Worm (Caenorhabditis elegans): ENCODE results near the gene W06G6.17.
"Not testable (repeated sequence)": the region's sequence is repeated elsewhere in the genome, so short reads cannot be mapped to it uniquely, and the experiment has no call there.

Gene W06G6.17

ce11 chrV:16666647-16667046 lies 21.6 kb upstream of the W06G6.17 start, which contains the start of gene F14F8.14:
Gene F14F8.14 (minus strand): TSS chrV:16666747.
- TF ChIP-seq elt-2 (tag; optimal IDR thresholded peaks at IDR 0.05), result no peak
- TF ChIP-seq pha-2 (tag; optimal IDR thresholded peaks at IDR 0.05), result no peak
- TF ChIP-seq ceh-34 (tag; optimal IDR thresholded peaks at IDR 0.05), result no peak
- no peak for TF ChIP-seq hlh-30 (tag; optimal IDR thresholded peaks at IDR 0.05; ENCODE audit: insufficient read depth)
- TF ChIP-seq tbx-2 (tag; optimal IDR thresholded peaks at IDR 0.05), result no peak
- no peak for TF ChIP-seq lim-6 (tag; optimal IDR thresholded peaks at IDR 0.05)
- no peak for TF ChIP-seq fax-1 (tag; optimal IDR thresholded peaks at IDR 0.05)

ce11 chrV:16660816-16661215 lies 15.8 kb upstream of the W06G6.17 start, which contains the start of gene Y70C5B.2:
Gene Y70C5B.2 (minus strand): TSS chrV:16660916.
- not testable (repeated sequence) for TF ChIP-seq K02D7.2 (tag; optimal IDR thresholded peaks at IDR 0.05); pha-4 (tag; optimal IDR thresholded peaks at IDR 0.05); unc-55 (GFP tag; optimal IDR thresholded peaks at IDR 0.05)

ce11 chrV:16654242-16654641 lies 9.2 kb upstream of the W06G6.17 start, which contains the start of gene W06G6.15:
Gene W06G6.15 (plus strand): TSS chrV:16654542.
- not testable (repeated sequence) for TF ChIP-seq zip-5 (tag; optimal IDR thresholded peaks at IDR 0.05); unc-86 (tag; optimal IDR thresholded peaks at IDR 0.05); ceh-19 (GFP tag; optimal IDR thresholded peaks at IDR 0.05)

- TF ChIP-seq ceh-24, unc-42, pha-4 (tag; optimal IDR thresholded peaks at IDR 0.05): not testable (repeated sequence)
Measured at ce11 chrV:16649200-16649599, 4.1 kb upstream of the W06G6.17 start, which contains the start of gene W06G6.11. Gene W06G6.11 (minus strand): TSS chrV:16649300.

DNA sequence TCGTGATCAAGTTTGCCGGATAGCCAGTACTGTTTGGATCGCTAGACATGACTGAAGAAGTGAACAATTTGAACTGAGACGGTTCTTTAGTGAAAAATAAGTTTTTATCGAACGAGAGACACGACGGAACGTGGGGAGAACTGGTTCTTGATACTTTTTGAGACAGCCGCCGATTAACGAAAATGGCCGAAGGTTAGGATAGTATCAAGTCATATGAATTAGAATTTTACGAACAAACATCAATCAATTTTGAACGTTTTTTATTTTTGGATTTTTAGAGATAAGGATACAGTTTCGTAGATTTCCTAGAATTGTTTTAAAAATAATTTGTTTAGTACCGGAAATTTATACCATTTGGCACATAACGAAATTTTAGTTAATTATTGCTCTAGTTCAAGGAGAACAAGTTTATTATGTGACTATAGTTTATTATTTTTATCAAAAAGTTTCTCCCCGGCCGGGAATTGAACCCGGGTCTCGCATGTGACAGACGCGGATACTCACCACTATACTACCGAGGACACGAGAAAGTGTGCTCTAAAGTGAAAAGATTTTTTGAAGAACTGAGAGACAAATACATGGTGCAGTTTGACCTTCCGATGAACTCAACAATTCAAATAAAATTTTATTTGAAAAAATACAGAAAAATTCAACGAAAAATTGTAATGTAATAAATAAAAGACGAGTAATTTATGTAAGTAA lies 3.4 kb upstream of the W06G6.17 start, which contains the start of gene W06G6.20:
W06G6.20 (minus strand) TSS at position 51 of the 702 bp plus-strand sequence.
- no peak for TF ChIP-seq K02D7.2 (tag; optimal IDR thresholded peaks at IDR 0.05)
- TF ChIP-seq ceh-6 (GFP tag; optimal IDR thresholded peaks at IDR 0.05), result no peak
- TF ChIP-seq nfya-1 (tag; optimal IDR thresholded peaks at IDR 0.05), result no peak
- TF ChIP-seq unc-86 (tag; optimal IDR thresholded peaks at IDR 0.05), result no peak
- no peak for TF ChIP-seq sdc-2 (tag; optimal IDR thresholded peaks at IDR 0.05)
- TF ChIP-seq odd-2 (tag; optimal IDR thresholded peaks at IDR 0.05), result no peak
- no peak for TF ChIP-seq sox-4 (tag; optimal IDR thresholded peaks at IDR 0.05)
- no peak for TF ChIP-seq hlh-13 (GFP tag; optimal IDR thresholded peaks at IDR 0.05)
- TF ChIP-seq hlh-15 (tag; optimal IDR thresholded peaks at IDR 0.05), result no peak
- no peak for TF ChIP-seq dmd-4 (tag; optimal IDR thresholded peaks at IDR 0.05; ENCODE audit: borderline replicate concordance)
- TF ChIP-seq pha-4 (tag; optimal IDR thresholded peaks at IDR 0.05), result no peak
- no peak for TF ChIP-seq ceh-45 (GFP tag; IDR thresholded peaks at IDR 0.05)

DNA sequence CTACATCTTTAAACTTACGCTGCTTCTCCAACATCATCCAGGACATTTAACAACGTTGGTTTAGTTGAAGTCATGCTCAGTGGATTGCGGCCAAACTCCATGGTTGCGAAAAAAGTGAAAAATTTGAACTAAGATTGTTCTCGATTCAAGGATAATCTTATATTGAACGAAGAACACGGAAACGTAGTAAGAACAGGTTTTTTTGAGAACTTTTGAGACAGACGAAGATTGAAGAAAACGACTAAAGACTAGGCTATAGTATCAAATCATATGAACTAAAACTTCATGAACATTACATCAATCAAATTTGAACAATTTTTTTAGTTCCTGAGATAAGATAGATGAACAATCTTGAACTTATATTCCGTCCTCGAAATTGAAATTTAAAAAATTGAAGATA lies 2.0 kb upstream of the W06G6.17 start, which contains the start of gene W06G6.10:
W06G6.10 (minus strand) TSS at position 101 of the 400 bp plus-strand sequence.
- no peak for TF ChIP-seq ceh-9 (tag; optimal IDR thresholded peaks at IDR 0.05)
- TF ChIP-seq pag-3 (tag; optimal IDR thresholded peaks at IDR 0.05; ENCODE audit: borderline replicate concordance), result no peak
- TF ChIP-seq pax-1 (tag; optimal IDR thresholded peaks at IDR 0.05), result no peak

DNA sequence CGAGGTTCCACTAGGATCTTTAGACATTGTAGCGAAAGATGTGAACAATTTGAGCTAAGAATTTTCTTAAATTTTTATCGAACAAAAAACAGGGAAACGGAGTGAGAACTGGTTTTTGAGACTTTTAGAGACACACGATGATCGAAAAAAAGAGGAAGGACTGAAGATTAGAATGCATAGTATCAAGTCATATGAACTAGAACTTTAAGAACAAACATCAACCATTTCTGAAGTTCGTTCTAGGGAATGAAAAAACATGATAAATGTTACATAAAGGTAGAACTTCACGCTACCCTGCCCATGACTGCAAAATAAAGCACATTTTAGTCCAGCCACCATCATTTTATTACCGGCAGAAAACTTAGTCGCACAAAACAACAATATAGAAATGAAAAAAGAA lies 1.3 kb upstream of the W06G6.17 start, which contains the start of gene W06G6.9:
W06G6.9 (minus strand) TSS at position 101 of the 400 bp plus-strand sequence.
- TF ChIP-seq C38D4.7 (GFP tag; optimal IDR thresholded peaks at IDR 0.05) (no peak), nhr-11 (tag; optimal IDR thresholded peaks at IDR 0.05) (no peak), fkh-10 (GFP tag; optimal IDR thresholded peaks at IDR 0.05) (no peak), nhr-232 (tag; optimal IDR thresholded peaks at IDR 0.05) (no peak), hlh-8 (tag; optimal IDR thresholded peaks at IDR 0.05) (no peak), Y22D7AL.16 (tag; optimal IDR thresholded peaks at IDR 0.05) (no peak), odd-2 (tag; optimal IDR thresholded peaks at IDR 0.05) (no peak), ceh-19 (GFP tag; optimal IDR thresholded peaks at IDR 0.05) (no peak), unc-86 (tag; optimal IDR thresholded peaks at IDR 0.05) (no peak), gmeb-2 (tag; optimal IDR thresholded peaks at IDR 0.05) (no peak), ama-1 (optimal IDR thresholded peaks at IDR 0.05) (no peak)

Measured in whole organism, late embryonic.